Worm (Caenorhabditis elegans) whole organism, early embryonic: ENCODE data around the gene pmpl-1.

ENCODE experiments used
- B0310.2 ChIP-seq: sonication (generic microtip); optimal IDR thresholded peaks from 2 replicates; lab custom pipeline; 2016; ENCODE audit warnings: mild to moderate bottlenecking, missing genetic modification characterization, missing compliant biosample characterization
- F13C5.2 ChIP-seq: sonication (generic microtip); optimal IDR thresholded peaks from 2 replicates; lab custom pipeline; 2017; ENCODE audit warnings: mild to moderate bottlenecking, missing genetic modification characterization, inconsistent platforms, missing compliant biosample characterization
- ama-1 ChIP-seq: fragments of 150-350 bp; optimal IDR thresholded peaks from 2 replicates; lab custom pipeline; 2014
- ceh-13 ChIP-seq: fragments of 200-800 bp; sonication (Bioruptor generic); optimal IDR thresholded peaks from 2 replicates; lab custom pipeline; 2018; ENCODE audit warnings: mild to moderate bottlenecking, missing genetic modification characterization, missing compliant biosample characterization
- ets-7 ChIP-seq: sonication (generic microtip); optimal IDR thresholded peaks from 2 replicates; lab custom pipeline; 2016; ENCODE audit warnings: missing genotype, missing genetic modification characterization, missing compliant biosample characterization
- flt-1 ChIP-seq: fragments of 200-800 bp; sonication (Bioruptor generic); IDR thresholded peaks from 2 replicates; pipeline ENCODE4 v1.3.6; 2022; ENCODE audit warnings: missing genetic modification characterization, missing compliant biosample characterization
- hmbx-1 ChIP-seq: sonication (generic microtip); optimal IDR thresholded peaks from 2 replicates; lab custom pipeline; 2016; ENCODE audit warnings: mild to moderate bottlenecking, missing genetic modification characterization, missing compliant biosample characterization
- hnd-1 ChIP-seq: sonication (generic microtip); optimal IDR thresholded peaks from 2 replicates; lab custom pipeline; 2016; ENCODE audit warnings: missing genetic modification characterization, missing compliant biosample characterization
- scrt-1 ChIP-seq: fragments of 200-800 bp; sonication (Bioruptor generic); IDR thresholded peaks from 2 replicates; pipeline ENCODE4 v1.3.6; 2022; ENCODE audit warnings: missing genetic modification characterization, missing compliant biosample characterization
- tbx-37 ChIP-seq: fragments of 200-800 bp; sonication (Bioruptor generic); conservative IDR thresholded peaks from 2 replicates; pipeline ENCODE4 v1.3.6; 2022; ENCODE audit warnings: missing genetic modification reagents, missing genetic modification characterization, missing compliant biosample characterization
- tra-4 ChIP-seq: sonication (generic microtip); optimal IDR thresholded peaks from 2 replicates; lab custom pipeline; 2017; ENCODE audit warnings: missing genetic modification characterization, missing compliant biosample characterization

DNA sequence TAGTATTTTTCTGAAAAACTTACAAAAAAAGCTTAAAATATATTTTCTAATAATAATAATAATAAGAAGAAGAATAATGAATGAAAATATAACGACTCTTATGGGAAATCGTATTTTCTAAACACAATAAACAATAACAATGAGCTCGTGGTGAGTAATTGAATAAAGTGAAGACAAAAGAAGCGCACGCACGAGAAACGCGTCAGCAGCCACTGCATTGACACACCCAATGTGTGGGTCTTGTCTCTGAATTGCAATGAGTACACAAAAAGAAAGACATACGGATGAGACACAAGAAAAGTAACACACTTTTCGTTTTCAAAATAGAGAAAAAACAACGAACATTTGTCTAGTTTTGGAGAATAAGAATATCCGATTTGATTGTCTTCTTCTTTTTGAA, 15.5 kb downstream of the pmpl-1 start, which contains the start of gene F35A5.8:
- TF ChIP-seq ama-1 (no peak), F13C5.2 (peak; percentile 65), B0310.2 (no peak), tra-4 (tag; lab: Kevin White, UChicago) (no peak), ceh-13 (no peak), hnd-1 (no peak), flt-1 (GFP tag; lab: Robert Waterston, UW) (no peak), tbx-37 (GFP tag; lab: Robert Waterston, UW) (0 out of 2 replicates have a peak, but pooled peaks have one; percentile 16), scrt-1 (GFP tag; lab: Robert Waterston, UW) (no peak), hmbx-1 (tag; lab: Kevin White, UChicago) (no peak), ets-7 (tag; lab: Kevin White, UChicago) (no peak)
